Worm (Caenorhabditis elegans) whole organism, L1 larva: Measurements from ENCODE around the gene F53A9.8.

ENCODE experiments used
- ama-1 ChIP-seq: fragments of 150-350 bp; optimal IDR thresholded peaks from 2 replicates; lab custom pipeline; 2014
- hpl-2 ChIP-seq: fragments of 150-350 bp; optimal IDR thresholded peaks from 2 replicates; lab custom pipeline; 2014; ENCODE audit warnings: missing biosample characterization, missing genetic modification reagents, missing genetic modification characterization
- nhr-12 ChIP-seq: sonication (generic microtip); optimal IDR thresholded peaks from 2 replicates; lab custom pipeline; 2017; ENCODE audit warnings: missing biosample characterization, missing genetic modification characterization
- pag-3 ChIP-seq: sonication (generic microtip); optimal IDR thresholded peaks from 2 replicates; lab custom pipeline; 2017; ENCODE audit warnings: missing genetic modification characterization, mild to moderate bottlenecking, missing compliant biosample characterization, antibody characterized with exemption, borderline replicate concordance; ENCODE audit not compliant: insufficient read depth
- snpc-4 ChIP-seq: fragments of 150-350 bp; optimal IDR thresholded peaks from 2 replicates; lab custom pipeline; 2014; ENCODE audit warnings: missing biosample characterization, missing genetic modification characterization

DNA sequence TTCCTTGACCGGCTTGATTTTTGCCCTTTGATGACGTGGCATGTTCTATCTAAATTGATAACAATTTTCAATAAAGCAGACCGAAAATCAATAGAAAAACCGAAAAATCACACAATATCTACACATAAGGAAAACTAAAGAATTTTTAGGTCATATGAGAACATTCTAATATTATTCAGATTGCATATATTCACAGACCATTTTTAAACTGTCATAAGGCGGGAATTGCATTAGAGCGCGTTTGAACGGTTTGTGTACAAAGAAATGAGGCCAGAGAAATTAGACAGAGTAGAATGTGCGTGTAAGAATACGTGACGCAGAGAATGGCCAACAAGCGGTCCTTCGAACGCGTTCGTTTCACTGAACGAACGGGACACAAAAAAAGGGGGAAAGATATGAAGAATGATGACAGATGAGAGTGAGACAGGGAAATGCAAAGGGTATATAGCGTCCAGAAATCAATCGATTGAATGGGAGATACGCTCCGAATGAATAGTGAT is 18.3 kb upstream of the F53A9.8 start, which contains the start of gene M02D8.3:
- TF ChIP-seq hpl-2 (GFP tag; lab: Kevin White, UChicago) (no peak), pag-3 (tag; lab: Kevin White, UChicago) (no peak), ama-1 (lab: Kevin White, UChicago) (no peak), nhr-12 (tag; lab: Kevin White, UChicago) (no peak), snpc-4 (no peak)
